Worm (Caenorhabditis elegans) whole organism, young adult: ENCODE measurements around the gene C30F2.4.

Source experiments
- lin-35 ChIP-seq, 3 experiments: fragments of 150-350 bp in 2 of 3; sonication (generic microtip) in 1 of 3; optimal IDR thresholded peaks; 2 replicates each; lab custom pipeline; 2014 to 2018; ENCODE audit warnings: missing biosample characterization in 3 of 3, missing genetic modification characterization in 3 of 3, missing genetic modification reagents in 3 of 3
- ztf-28 ChIP-seq: fragments of 200-800 bp; sonication (Bioruptor generic); IDR thresholded peaks from 2 replicates; pipeline ENCODE4 v1.3.6; 2022; ENCODE audit warnings: missing genetic modification reagents, missing genetic modification characterization, missing compliant biosample characterization

ce11 chrX:16124794-16125193 is 48.4 kb upstream of the C30F2.4 start:
- TF ChIP-seq ztf-28 (GFP tag; lab: Robert Waterston, UW) (no peak), lin-35 (GFP tag; optimal IDR thresholded peaks at IDR 0.05; lab: Kevin White, UChicago) (no peak)
